Worm (Caenorhabditis elegans): ENCODE measurements around the gene C39H7.4.

ce11 chrIV:5623718-5624117, 9.3 kb upstream of the C39H7.4 start, which contains the start of gene srsx-15:
- TF ChIP-seq mxl-1 (tag; optimal IDR thresholded peaks at IDR 0.05) (no peak), somi-1 (GFP tag; optimal IDR thresholded peaks at IDR 0.05) (no peak), F33H1.4 (GFP tag; IDR thresholded peaks at IDR 0.05) (no peak), dpl-1 (GFP tag; optimal IDR thresholded peaks at IDR 0.05) (no peak), zfh-2 (GFP tag; conservative IDR thresholded peaks at IDR 0.05) (no peak), lsl-1 (GFP tag; optimal IDR thresholded peaks at IDR 0.05) (no peak), ama-1 (optimal IDR thresholded peaks at IDR 0.05) (no peak), ama-1 (GFP tag; optimal IDR thresholded peaks at IDR 0.05) (no peak)

All from whole organism, young adult.